Worm (Caenorhabditis elegans) whole organism, young adult: Measurements from ENCODE around the gene C03B1.9.

Experiments
- B0019.2 ChIP-seq: fragments of 200-800 bp; sonication (Bioruptor generic); conservative IDR thresholded peaks from 2 replicates; pipeline ENCODE4 v1.3.6; 2022; ENCODE audit warnings: missing genetic modification reagents, missing genetic modification characterization, missing compliant biosample characterization
- F10E7.11 ChIP-seq: sonication (generic microtip); optimal IDR thresholded peaks from 2 replicates; lab custom pipeline; 2017; ENCODE audit warnings: mild to moderate bottlenecking, missing genetic modification characterization, moderate library complexity, missing compliant biosample characterization
- F49E8.2 ChIP-seq: sonication (generic microtip); optimal IDR thresholded peaks from 3 replicates; lab custom pipeline; 2017; ENCODE audit warnings: missing genetic modification characterization, mild to moderate bottlenecking, missing compliant biosample characterization, antibody characterized with exemption, moderate library complexity; ENCODE audit not compliant: insufficient read depth
- T26A5.8 ChIP-seq: sonication (generic microtip); optimal IDR thresholded peaks from 2 replicates; lab custom pipeline; 2016; ENCODE audit warnings: missing genetic modification characterization, missing compliant biosample characterization
- Y53G8AR.9 ChIP-seq: fragments of 200-800 bp; sonication (Bioruptor generic); conservative IDR thresholded peaks from 2 replicates; pipeline ENCODE4 v1.3.6; 2022; ENCODE audit warnings: missing genetic modification reagents, missing genetic modification characterization, missing compliant biosample characterization
- Y67H2A.10 ChIP-seq: fragments of 200-800 bp; sonication (Bioruptor generic); conservative IDR thresholded peaks from 2 replicates; pipeline ENCODE4 v1.3.6; 2022; ENCODE audit warnings: missing genetic modification reagents, missing genetic modification characterization, missing compliant biosample characterization
- Y79H2A.3 ChIP-seq: fragments of 200-800 bp; sonication (Bioruptor generic); conservative IDR thresholded peaks from 2 replicates; pipeline ENCODE4 v1.3.6; 2022; ENCODE audit warnings: missing genetic modification reagents, missing genetic modification characterization, missing compliant biosample characterization
- Y95B8A.8 ChIP-seq: fragments of 200-800 bp; sonication (Bioruptor generic); IDR thresholded peaks from 2 replicates; pipeline ENCODE4 v1.3.6; 2022; ENCODE audit warnings: missing genetic modification reagents, missing genetic modification characterization, missing compliant biosample characterization
- ama-1 ChIP-seq, 3 experiments: fragments of 150-350 bp in 1 of 3; sonication (generic microtip) in 2 of 3; optimal IDR thresholded peaks; 2 replicates each; lab custom pipeline; 2014 to 2018; ENCODE audit warnings: missing biosample characterization in 2 of 3, missing genetic modification characterization in 2 of 3, missing genetic modification reagents in 2 of 3
- ceh-100 ChIP-seq: fragments of 200-800 bp; sonication (Bioruptor generic); IDR thresholded peaks from 2 replicates; pipeline ENCODE4 v1.3.6; 2022; ENCODE audit warnings: missing genetic modification reagents, missing genetic modification characterization, missing compliant biosample characterization
- efl-1 ChIP-seq: fragments of 150-350 bp; optimal IDR thresholded peaks from 2 replicates; lab custom pipeline; 2014; ENCODE audit warnings: missing biosample characterization, missing genetic modification reagents, missing genetic modification characterization
- nfya-1 ChIP-seq: sonication (generic microtip); optimal IDR thresholded peaks from 2 replicates; lab custom pipeline; 2017; ENCODE audit warnings: antibody characterized with exemption, missing compliant biosample characterization, missing genetic modification characterization, borderline replicate concordance; ENCODE audit not compliant: insufficient read depth
- ztf-26 ChIP-seq: sonication (generic microtip); optimal IDR thresholded peaks from 2 replicates; lab custom pipeline; 2017; ENCODE audit warnings: missing genetic modification characterization, missing compliant biosample characterization
- ztf-6 ChIP-seq: fragments of 200-800 bp; sonication (Bioruptor generic); IDR thresholded peaks from 2 replicates; pipeline ENCODE4 v1.3.6; 2022; ENCODE audit warnings: missing genetic modification reagents, missing genetic modification characterization, missing compliant biosample characterization

ce11 chrX:6319546-6319945 is 27.4 kb downstream of the C03B1.9 start, which contains the start of gene chtb-3:
- no peak for TF ChIP-seq T26A5.8
- no peak for TF ChIP-seq Y79H2A.3
- TF ChIP-seq F49E8.2 (tag; lab: Kevin White, UChicago), result no peak
- TF ChIP-seq nfya-1 (tag; lab: Kevin White, UChicago), result no peak
- no peak for TF ChIP-seq ama-1 (optimal IDR thresholded peaks at IDR 0.05; lab: Kevin White, UChicago)
- no peak for TF ChIP-seq ama-1 (GFP tag; optimal IDR thresholded peaks at IDR 0.05; lab: Kevin White, UChicago)
- TF ChIP-seq ztf-6, result no peak
- no peak for TF ChIP-seq ceh-100 (GFP tag; lab: Robert Waterston, UW)
- no peak for TF ChIP-seq efl-1 (GFP tag; lab: Kevin White, UChicago)
- TF ChIP-seq B0019.2 (GFP tag; lab: Robert Waterston, UW), result no peak
- TF ChIP-seq F10E7.11 (tag; lab: Kevin White, UChicago), result no peak
- no peak for TF ChIP-seq Y67H2A.10 (GFP tag; lab: Robert Waterston, UW)
- no peak for TF ChIP-seq ztf-26 (tag; lab: Kevin White, UChicago)
- TF ChIP-seq Y95B8A.8, result no peak
- no peak for TF ChIP-seq Y53G8AR.9 (GFP tag; lab: Robert Waterston, UW)
